Worm (Caenorhabditis elegans): Measurements from ENCODE around the gene srh-252.
"Not testable (repeated sequence)": the region's sequence is repeated elsewhere in the genome, so short reads cannot be mapped to it uniquely, and the experiment has no call there.

The srh-252 gene

ce11 chrV:17223305-17223704, at the start of gene srh-252:
Gene srh-252 (minus strand): TSS chrV:17223405.
- TF ChIP-seq ces-1 (GFP tag; optimal IDR thresholded peaks at IDR 0.05) = no peak
- no peak for TF ChIP-seq bed-3 (GFP tag; optimal IDR thresholded peaks at IDR 0.05)
- no peak for TF ChIP-seq cnd-1 (tag; optimal IDR thresholded peaks at IDR 0.05)
- no peak for TF ChIP-seq unc-120 (tag; optimal IDR thresholded peaks at IDR 0.05; ENCODE audit: poor library complexity, severe bottlenecking)
- TF ChIP-seq unc-39 (tag; optimal IDR thresholded peaks at IDR 0.05) = no peak
- no peak for TF ChIP-seq zip-8 (tag; optimal IDR thresholded peaks at IDR 0.05)
- no peak for TF ChIP-seq mep-1 (tag; optimal IDR thresholded peaks at IDR 0.05)
- TF ChIP-seq nhr-76 (tag; optimal IDR thresholded peaks at IDR 0.05) = no peak
- TF ChIP-seq tbx-8 (GFP tag; optimal IDR thresholded peaks at IDR 0.05) = no peak
- TF ChIP-seq unc-62 (GFP tag; optimal IDR thresholded peaks at IDR 0.05) = no peak
- TF ChIP-seq blmp-1 (tag; optimal IDR thresholded peaks at IDR 0.05) = no peak
- no peak for TF ChIP-seq M03D4.4 (tag; optimal IDR thresholded peaks at IDR 0.05)
- TF ChIP-seq sptf-1 (tag; optimal IDR thresholded peaks at IDR 0.05) = no peak
- no peak for TF ChIP-seq hlh-1 (tag; optimal IDR thresholded peaks at IDR 0.05)
- TF ChIP-seq sem-2 (GFP tag; optimal IDR thresholded peaks at IDR 0.05) = no peak
- TF ChIP-seq lsy-2 (tag; optimal IDR thresholded peaks at IDR 0.05) = no peak
- TF ChIP-seq elt-3 (tag; optimal IDR thresholded peaks at IDR 0.05) = no peak
- TF ChIP-seq nhr-12 (tag; optimal IDR thresholded peaks at IDR 0.05) = no peak
- no peak for TF ChIP-seq ceh-39 (tag; optimal IDR thresholded peaks at IDR 0.05)
- TF ChIP-seq mab-5 (tag; optimal IDR thresholded peaks at IDR 0.05) = no peak

DNA sequence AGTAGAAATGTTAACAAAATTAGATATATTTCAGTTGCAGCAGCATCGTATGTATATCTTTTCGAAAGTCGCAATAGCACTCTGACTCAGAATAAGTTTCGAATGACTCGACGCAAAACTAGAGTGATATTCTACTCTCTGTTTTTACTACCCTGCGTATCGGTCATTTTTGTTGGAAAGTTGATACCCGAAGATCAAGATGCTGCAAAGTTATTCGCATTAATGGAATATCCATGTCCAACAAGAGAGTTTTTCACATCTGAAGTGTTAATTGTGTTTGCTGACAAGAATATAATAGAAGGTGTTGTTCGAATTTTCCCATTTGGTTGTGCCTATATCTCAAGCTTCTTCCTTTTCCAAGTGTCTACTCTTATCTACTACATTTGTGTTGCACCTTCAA, 48.9 kb upstream of the srh-252 start:
- TF ChIP-seq unc-62 (GFP tag; optimal IDR thresholded peaks at IDR 0.05) (no peak), lsy-2 (tag; optimal IDR thresholded peaks at IDR 0.05) (no peak), pha-4 (tag; optimal IDR thresholded peaks at IDR 0.05) (no peak), M03D4.4 (tag; optimal IDR thresholded peaks at IDR 0.05) (no peak), ztf-11 (tag; optimal IDR thresholded peaks at IDR 0.05) (no peak), nhr-237 (tag; optimal IDR thresholded peaks at IDR 0.05) (no peak), mab-5 (tag; optimal IDR thresholded peaks at IDR 0.05) (no peak), unc-39 (tag; optimal IDR thresholded peaks at IDR 0.05) (no peak)

- TF ChIP-seq tbx-8 (GFP tag; optimal IDR thresholded peaks at IDR 0.05); pha-4 (tag; optimal IDR thresholded peaks at IDR 0.05); lsy-2 (tag; optimal IDR thresholded peaks at IDR 0.05): not testable (repeated sequence)
Observed at ce11 chrV:17264855-17265254, 41.6 kb upstream of the srh-252 start, which contains the start of gene K10G4.3. Gene K10G4.3 (minus strand): TSS chrV:17264955.

- no peak for TF ChIP-seq blmp-1 (tag; optimal IDR thresholded peaks at IDR 0.05)
- no peak for TF ChIP-seq elt-3 (tag; optimal IDR thresholded peaks at IDR 0.05)
- TF ChIP-seq lin-32 (GFP tag; optimal IDR thresholded peaks at IDR 0.05) = no peak
- no peak for TF ChIP-seq unc-120 (tag; optimal IDR thresholded peaks at IDR 0.05; ENCODE audit: poor library complexity, severe bottlenecking)
- no peak for TF ChIP-seq ceh-43 (GFP tag; optimal IDR thresholded peaks at IDR 0.05)
- no peak for TF ChIP-seq sptf-1 (tag; optimal IDR thresholded peaks at IDR 0.05)
- no peak for TF ChIP-seq mls-2 (tag; optimal IDR thresholded peaks at IDR 0.05)
- TF ChIP-seq mep-1 (tag; optimal IDR thresholded peaks at IDR 0.05) = no peak
- TF ChIP-seq ceh-39 (tag; optimal IDR thresholded peaks at IDR 0.05) = no peak
- no peak for TF ChIP-seq unc-39 (tag; optimal IDR thresholded peaks at IDR 0.05)
- TF ChIP-seq unc-62 (GFP tag; optimal IDR thresholded peaks at IDR 0.05) = no peak
- TF ChIP-seq drap-1 (GFP tag; optimal IDR thresholded peaks at IDR 0.05) = no peak
- no peak for TF ChIP-seq tbx-8 (GFP tag; optimal IDR thresholded peaks at IDR 0.05)
- no peak for TF ChIP-seq lin-13 (tag; optimal IDR thresholded peaks at IDR 0.05)
- TF ChIP-seq nhr-12 (tag; optimal IDR thresholded peaks at IDR 0.05) = no peak
- no peak for TF ChIP-seq lsy-2 (tag; optimal IDR thresholded peaks at IDR 0.05)
- TF ChIP-seq cnd-1 (tag; optimal IDR thresholded peaks at IDR 0.05) = no peak
- TF ChIP-seq elt-1 (tag; optimal IDR thresholded peaks at IDR 0.05; ENCODE audit: borderline replicate concordance, insufficient read depth) = no peak
Observed at ce11 chrV:17261385-17261784, 38.2 kb upstream of the srh-252 start.

DNA sequence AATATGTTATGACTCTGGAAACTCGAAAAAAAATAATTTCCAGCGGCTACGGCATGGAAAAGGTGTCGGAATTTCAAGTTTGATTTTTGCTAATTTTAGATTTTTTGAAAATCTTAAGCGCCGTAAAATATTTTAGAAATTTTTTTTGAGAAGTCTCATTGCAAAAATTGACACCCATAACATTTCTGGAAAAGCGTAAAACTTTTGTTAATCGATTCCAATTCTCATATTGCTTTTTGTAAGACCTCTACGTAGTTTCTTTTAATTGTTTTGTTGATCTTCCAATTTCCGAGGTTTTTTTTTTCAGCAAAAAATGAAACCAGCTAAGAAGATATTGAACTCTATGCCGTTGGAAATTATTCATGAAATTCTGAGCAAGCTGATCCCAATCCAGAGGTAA, 35.7 kb upstream of the srh-252 start, which contains the start of gene fbxa-85:
Gene fbxa-85 (plus strand): TSS at position 301 of the 400 bp plus-strand sequence.
- TF ChIP-seq pha-4 (tag; optimal IDR thresholded peaks at IDR 0.05) (no peak), mep-1 (tag; optimal IDR thresholded peaks at IDR 0.05) (no peak), blmp-1 (tag; optimal IDR thresholded peaks at IDR 0.05) (no peak), ces-1 (GFP tag; optimal IDR thresholded peaks at IDR 0.05) (no peak), unc-120 (tag; optimal IDR thresholded peaks at IDR 0.05; ENCODE audit: poor library complexity, severe bottlenecking) (no peak), sptf-1 (tag; optimal IDR thresholded peaks at IDR 0.05) (no peak), M03D4.4 (tag; optimal IDR thresholded peaks at IDR 0.05) (no peak), hlh-1 (tag; optimal IDR thresholded peaks at IDR 0.05) (no peak), nhr-2 (tag; optimal IDR thresholded peaks at IDR 0.05) (no peak), nhr-237 (tag; optimal IDR thresholded peaks at IDR 0.05) (no peak), nhr-28 (tag; optimal IDR thresholded peaks at IDR 0.05) (no peak), mls-2 (tag; optimal IDR thresholded peaks at IDR 0.05) (no peak), zip-8 (tag; optimal IDR thresholded peaks at IDR 0.05) (no peak), lin-13 (tag; optimal IDR thresholded peaks at IDR 0.05) (no peak)
